Fruit fly (Drosophila melanogaster) whole organism, wandering third instar larva: ENCODE measurements around the gene Aptx.

Experiments
- Abd-B ChIP-seq: fragments of >200 bp; optimal IDR thresholded peaks from 2 replicates; lab custom pipeline; 2017; ENCODE audit warnings: missing biosample characterization, missing genetic modification characterization
- CG32264 ChIP-seq: fragments of 200-800 bp; sonication (Bioruptor generic); optimal IDR thresholded peaks from 2 replicates; lab custom pipeline; 2016; ENCODE audit warnings: missing biosample characterization, missing genetic modification characterization
- CG9705 ChIP-seq: fragments of 200-800 bp; sonication (Bioruptor generic); optimal IDR thresholded peaks from 2 replicates; lab custom pipeline; 2018; ENCODE audit warnings: missing biosample characterization, mild to moderate bottlenecking, missing genetic modification characterization
- Dif ChIP-seq: fragments of 200-275, 200-300 bp; sonication (Bioruptor generic); optimal IDR thresholded peaks from 2 replicates; lab custom pipeline; 2018; ENCODE audit warnings: missing biosample characterization, missing genetic modification characterization; ENCODE audit not compliant: partially characterized antibody
- GATAd ChIP-seq: sonication (Bioruptor generic); optimal IDR thresholded peaks from 2 replicates; lab custom pipeline; 2016; ENCODE audit warnings: missing biosample characterization, missing genetic modification characterization
- HLH106 ChIP-seq: fragments of 200-800 bp; optimal IDR thresholded peaks from 3 replicates; lab custom pipeline; 2019; ENCODE audit warnings: missing biosample characterization, mild to moderate bottlenecking, missing genetic modification characterization, moderate library complexity
- Hnf4 ChIP-seq: fragments of 200-800 bp; sonication (Bioruptor generic); optimal IDR thresholded peaks from 2 replicates; lab custom pipeline; 2016; ENCODE audit warnings: missing biosample characterization, mild to moderate bottlenecking, missing genetic modification characterization
- Hr78 ChIP-seq: fragments of >200 bp; optimal IDR thresholded peaks from 2 replicates; lab custom pipeline; 2017; ENCODE audit warnings: missing biosample characterization, missing genetic modification characterization
- Hr83 ChIP-seq: fragments of 200-300 bp; sonication (Bioruptor generic); optimal IDR thresholded peaks from 2 replicates; lab custom pipeline; 2016; ENCODE audit warnings: missing biosample characterization, mild to moderate bottlenecking, missing genetic modification characterization, moderate library complexity; ENCODE audit not compliant: poor library complexity, severe bottlenecking
- Jra ChIP-seq: sonication (Bioruptor generic); optimal IDR thresholded peaks from 2 replicates; lab custom pipeline; 2016; ENCODE audit warnings: missing biosample characterization, missing genetic modification characterization
- Mio ChIP-seq: sonication (Bioruptor generic); optimal IDR thresholded peaks from 2 replicates; lab custom pipeline; 2016; ENCODE audit warnings: missing biosample characterization, missing genetic modification characterization
- Myc ChIP-seq: fragments of >200 bp; optimal IDR thresholded peaks from 2 replicates; lab custom pipeline; 2017
- N ChIP-seq: fragments of >200 bp; optimal IDR thresholded peaks from 2 replicates; lab custom pipeline; 2018; ENCODE audit warnings: missing biosample characterization, missing external identifiers, missing genetic modification characterization
- OdsH ChIP-seq: fragments of 200-800 bp; sonication (Bioruptor generic); optimal IDR thresholded peaks from 2 replicates; lab custom pipeline; 2016; ENCODE audit warnings: missing biosample characterization, mild to moderate bottlenecking, missing genetic modification characterization
- Rel ChIP-seq, 2 experiments: fragments of 200-800 bp; sonication (Bioruptor generic) in 1 of 2; optimal IDR thresholded peaks; 2 replicates in 1 of 2; 3 replicates in 1 of 2; lab custom pipeline; 2016 to 2019; ENCODE audit warnings: mild to moderate bottlenecking in 2 of 2, missing biosample characterization in 2 of 2, missing genetic modification characterization in 2 of 2, moderate library complexity in 1 of 2
- Sp1 ChIP-seq: fragments of 200-800 bp; sonication (Bioruptor generic); optimal IDR thresholded peaks from 3 replicates; lab custom pipeline; 2019; ENCODE audit warnings: missing biosample characterization, mild to moderate bottlenecking, missing genetic modification characterization, moderate library complexity
- Vsx2 ChIP-seq: fragments of 200-300, 225-300 bp; sonication (Bioruptor generic); optimal IDR thresholded peaks from 2 replicates; lab custom pipeline; 2018; ENCODE audit warnings: missing biosample characterization, missing genetic modification characterization; ENCODE audit not compliant: partially characterized antibody
- br ChIP-seq: fragments of 200-800 bp; sonication (Bioruptor generic); optimal IDR thresholded peaks from 2 replicates; lab custom pipeline; 2016; ENCODE audit warnings: missing biosample characterization, missing genetic modification characterization
- brk ChIP-seq: fragments of 200-800 bp; sonication (Bioruptor generic); optimal IDR thresholded peaks from 2 replicates; lab custom pipeline; 2016; ENCODE audit warnings: missing biosample characterization, mild to moderate bottlenecking, missing genetic modification characterization
- dl ChIP-seq, 2 experiments: fragments of 175-275, 200-275 bp in 1 of 2; fragments of 200-275 bp in 1 of 2; sonication (Bioruptor generic); optimal IDR thresholded peaks; lab custom pipeline; 2018; ENCODE audit warnings: mild to moderate bottlenecking in 2 of 2, missing biosample characterization in 2 of 2, missing genetic modification characterization in 2 of 2, moderate library complexity in 2 of 2; ENCODE audit not compliant: partially characterized antibody in 2 of 2, insufficient read depth in 1 of 2
- dmrt93B ChIP-seq: fragments of 200-800 bp; sonication (Bioruptor generic); optimal IDR thresholded peaks from 2 replicates; lab custom pipeline; 2018; ENCODE audit warnings: missing biosample characterization, mild to moderate bottlenecking, missing genetic modification characterization
- foxo ChIP-seq, 2 experiments: fragments of 200-800 bp; sonication (Bioruptor generic); optimal IDR thresholded peaks; 2 replicates in 1 of 2; 3 replicates in 1 of 2; lab custom pipeline; 2016 to 2017; ENCODE audit warnings: missing biosample characterization in 2 of 2, missing genetic modification characterization in 2 of 2
- fru ChIP-seq: fragments of 200-800 bp; sonication (Bioruptor generic); optimal IDR thresholded peaks from 3 replicates; lab custom pipeline; 2016; ENCODE audit warnings: missing biosample characterization, mild to moderate bottlenecking, missing genetic modification characterization
- jim ChIP-seq: fragments of 175-275, 200-325 bp; sonication (Bioruptor generic); optimal IDR thresholded peaks from 2 replicates; lab custom pipeline; 2016; ENCODE audit warnings: missing biosample characterization, mild to moderate bottlenecking, missing genetic modification characterization
- pan ChIP-seq: fragments of >200 bp; optimal IDR thresholded peaks from 2 replicates; lab custom pipeline; 2017
- psq ChIP-seq: fragments of 200-800 bp; sonication (Bioruptor generic); optimal IDR thresholded peaks from 3 replicates; lab custom pipeline; 2017; ENCODE audit warnings: missing biosample characterization, mild to moderate bottlenecking, missing genetic modification characterization, moderate library complexity
- rgr ChIP-seq: fragments of 200-800 bp; sonication (Bioruptor generic); optimal IDR thresholded peaks from 3 replicates; lab custom pipeline; 2016; ENCODE audit warnings: missing biosample characterization, mild to moderate bottlenecking, missing genetic modification characterization
- sage ChIP-seq: fragments of 200-800 bp; sonication (Bioruptor generic); optimal IDR thresholded peaks from 2 replicates; lab custom pipeline; 2016; ENCODE audit warnings: missing biosample characterization, mild to moderate bottlenecking, missing genetic modification characterization
- sv ChIP-seq: fragments of 200-800 bp; sonication (Bioruptor generic); optimal IDR thresholded peaks from 3 replicates; lab custom pipeline; 2016; ENCODE audit warnings: missing biosample characterization, missing genetic modification characterization
- tai ChIP-seq: sonication (Bioruptor generic); optimal IDR thresholded peaks from 2 replicates; lab custom pipeline; 2016; ENCODE audit warnings: missing biosample characterization, missing genetic modification characterization
- usp ChIP-seq: fragments of >200 bp; optimal IDR thresholded peaks from 2 replicates; lab custom pipeline; 2017; ENCODE audit warnings: missing biosample characterization, missing genetic modification characterization
- woc ChIP-seq: sonication (Bioruptor generic); optimal IDR thresholded peaks from 2 replicates; lab custom pipeline; 2016; ENCODE audit warnings: missing biosample characterization, mild to moderate bottlenecking, missing genetic modification characterization

The Aptx gene

DNA sequence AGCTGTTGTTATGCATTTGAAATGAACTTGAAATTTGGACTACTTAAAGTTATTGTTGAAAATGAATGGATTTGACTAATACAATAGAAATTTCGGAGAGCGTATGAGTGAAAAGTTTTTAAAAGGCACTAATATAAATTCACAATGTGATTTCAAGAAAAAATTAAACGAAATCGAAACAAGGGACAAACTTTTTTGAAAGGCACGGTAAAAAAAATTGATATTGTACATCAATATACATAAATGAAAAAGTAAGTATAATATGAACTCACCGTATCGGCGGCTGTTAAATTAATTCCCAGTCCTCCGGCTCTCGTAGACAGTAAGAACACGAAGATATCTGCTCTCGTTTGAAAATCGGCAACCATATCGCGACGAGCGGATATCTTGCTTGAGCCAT lies 4.8 kb upstream of the Aptx start, which contains the start of gene CG31244:
Gene CG31244 (minus strand): TSS at position 101 of the 400 bp plus-strand sequence.
- TF ChIP-seq Abd-B, result no peak
- no peak for TF ChIP-seq CG32264 (GFP tag; lab: Kevin White, UChicago)
- TF ChIP-seq woc (GFP tag; lab: Kevin White, UChicago), result no peak
- TF ChIP-seq CG9705, result no peak

DNA sequence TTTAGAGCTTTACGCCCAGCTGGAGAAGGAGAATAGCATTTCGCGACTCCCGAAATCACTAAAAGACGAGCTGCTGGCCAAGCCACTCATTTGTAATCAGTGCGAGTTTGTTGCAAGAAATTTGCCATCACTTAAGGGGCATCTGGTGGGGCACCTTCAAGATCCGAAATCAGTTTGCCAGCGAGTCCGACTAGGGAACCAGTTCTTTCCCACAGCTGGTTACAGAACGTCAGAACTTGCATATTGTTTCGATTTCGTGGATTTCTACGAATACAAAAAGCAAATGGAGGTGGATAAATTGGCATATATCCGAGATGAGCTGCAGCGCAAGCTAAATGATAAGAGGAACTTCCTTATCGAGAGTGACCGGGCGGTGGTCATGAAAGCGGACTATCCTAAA lies 1.0 kb downstream of the Aptx start:
- TF ChIP-seq N (GFP tag; lab: Kevin White, UChicago), result no peak
- TF ChIP-seq foxo (GFP tag; optimal IDR thresholded peaks at IDR 0.05; lab: Kevin White, UChicago), result no peak
- no peak for TF ChIP-seq psq (GFP tag; lab: Kevin White, UChicago)
- no peak for TF ChIP-seq woc (GFP tag; lab: Kevin White, UChicago)
- no peak for TF ChIP-seq pan (lab: Kevin White, UChicago)
- no peak for TF ChIP-seq Myc (lab: Kevin White, UChicago)
- no peak for TF ChIP-seq tai (GFP tag; lab: Kevin White, UChicago)
- TF ChIP-seq dmrt93B (GFP tag; lab: Kevin White, UChicago), result no peak
- no peak for TF ChIP-seq Abd-B
- no peak for TF ChIP-seq Hr78 (GFP tag; lab: Kevin White, UChicago)
- no peak for TF ChIP-seq Hnf4
- no peak for TF ChIP-seq GATAd (GFP tag; lab: Kevin White, UChicago)
- no peak for TF ChIP-seq Sp1 (GFP tag; lab: Kevin White, UChicago)
- no peak for TF ChIP-seq fru
- no peak for TF ChIP-seq OdsH
- no peak for TF ChIP-seq Hr83 (GFP tag; lab: Kevin White, UChicago)
- TF ChIP-seq sage (GFP tag; lab: Kevin White, UChicago), result no peak
- no peak for TF ChIP-seq dl (GFP tag; optimal IDR thresholded peaks at IDR 0.05; lab: Kevin White, UChicago; ENCODE audit: insufficient read depth in 1 of 2, partially characterized antibody in 2 of 2)
- TF ChIP-seq Vsx2, result no peak

DNA sequence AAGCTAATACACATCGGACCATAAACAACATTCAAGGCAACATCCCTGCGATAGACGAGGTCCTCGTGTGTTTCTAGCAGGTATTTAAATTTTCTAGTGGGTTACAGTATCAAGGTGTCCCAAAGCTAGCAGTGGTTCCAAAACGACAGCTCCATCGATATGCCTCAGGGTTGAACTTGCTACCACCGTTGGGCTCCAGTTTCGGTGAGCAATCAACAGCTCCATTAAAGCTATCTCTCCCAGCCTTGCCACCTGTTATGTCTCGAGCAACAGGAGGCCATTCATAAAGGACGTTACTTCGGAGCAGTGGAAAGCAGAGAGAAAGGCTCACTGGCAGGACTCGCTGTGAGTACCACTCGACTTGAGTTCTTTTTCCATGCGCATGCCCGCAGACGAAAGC lies 3.6 kb downstream of the Aptx start:
- TF ChIP-seq sage (GFP tag; lab: Kevin White, UChicago), result no peak
- no peak for TF ChIP-seq psq (GFP tag; lab: Kevin White, UChicago)
- TF ChIP-seq usp (GFP tag; lab: Kevin White, UChicago), result no peak

DNA sequence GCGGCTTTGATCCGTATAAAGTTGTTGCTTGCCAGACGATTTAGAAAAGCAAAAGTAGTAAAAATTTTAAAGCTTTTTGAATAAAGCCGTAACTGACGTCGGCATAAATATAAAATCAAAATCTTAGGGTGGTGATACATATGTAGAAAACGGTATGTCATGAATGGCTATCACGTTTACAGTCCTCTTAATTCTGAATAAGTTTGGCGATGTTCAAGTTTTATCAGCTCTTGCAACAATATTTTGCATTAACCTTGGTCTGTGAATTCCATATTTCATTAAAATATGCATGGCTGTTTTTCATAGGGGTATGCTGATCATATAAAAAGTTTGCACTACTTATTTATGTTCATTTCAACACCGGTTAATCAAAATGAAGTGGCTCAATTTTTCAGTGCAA lies 5.3 kb downstream of the Aptx start, which contains the start of gene CG11626:
Gene CG11626 (plus strand): TSS at position 301 of the 400 bp plus-strand sequence.
- no peak for TF ChIP-seq Hr83 (GFP tag; lab: Kevin White, UChicago)
- TF ChIP-seq CG9705, result no peak
- TF ChIP-seq Hr78 (GFP tag; lab: Kevin White, UChicago), result no peak
- no peak for TF ChIP-seq pan (lab: Kevin White, UChicago)
- TF ChIP-seq OdsH, result no peak
- no peak for TF ChIP-seq sage (GFP tag; lab: Kevin White, UChicago)
- TF ChIP-seq HLH106, result no peak
- no peak for TF ChIP-seq Mio (GFP tag; lab: Kevin White, UChicago)
- no peak for TF ChIP-seq GATAd (GFP tag; lab: Kevin White, UChicago)
- no peak for TF ChIP-seq woc (GFP tag; lab: Kevin White, UChicago)
- TF ChIP-seq sv (GFP tag; lab: Kevin White, UChicago), result no peak
- TF ChIP-seq Sp1 (GFP tag; lab: Kevin White, UChicago), result no peak
- no peak for TF ChIP-seq br (GFP tag; lab: Kevin White, UChicago)
- TF ChIP-seq foxo (GFP tag; optimal IDR thresholded peaks at IDR 0.05; lab: Kevin White, UChicago), result no peak
- TF ChIP-seq rgr (GFP tag; lab: Kevin White, UChicago), result no peak
- TF ChIP-seq psq (GFP tag; lab: Kevin White, UChicago), result no peak

DNA sequence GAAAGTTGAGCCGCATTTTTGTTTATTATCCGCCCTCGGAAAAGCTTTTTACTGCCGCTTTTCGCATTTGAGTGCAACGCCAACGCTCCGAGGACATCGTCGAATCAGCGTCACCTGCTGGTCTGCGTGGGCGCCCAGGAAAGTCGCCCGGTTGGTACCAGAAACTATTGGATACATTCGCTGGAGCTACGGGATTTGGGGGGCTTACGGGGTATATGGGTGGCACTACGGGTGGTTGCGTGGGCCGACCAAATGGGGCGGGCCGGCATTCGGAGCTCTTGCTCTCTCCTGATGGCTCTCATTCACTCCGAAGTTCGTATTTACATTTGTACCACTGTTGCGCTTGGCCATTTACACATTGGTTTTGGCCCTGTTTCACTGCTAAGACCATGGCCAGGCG lies 8.1 kb downstream of the Aptx start:
- TF ChIP-seq GATAd (GFP tag; lab: Kevin White, UChicago) (no peak), Abd-B (no peak), foxo (GFP tag; optimal IDR thresholded peaks at IDR 0.05; lab: Kevin White, UChicago) (no peak), jim (GFP tag; lab: Kevin White, UChicago) (no peak), sv (GFP tag; lab: Kevin White, UChicago) (no peak), CG32264 (GFP tag; lab: Kevin White, UChicago) (no peak), Dif (GFP tag; lab: Kevin White, UChicago) (no peak), Jra (GFP tag; lab: Kevin White, UChicago) (no peak), Rel (GFP tag; optimal IDR thresholded peaks at IDR 0.05; lab: Kevin White, UChicago) (no peak), Rel (tag; optimal IDR thresholded peaks at IDR 0.05; lab: Kevin White, UChicago) (no peak), brk (no peak)
